Fruit fly (Drosophila melanogaster) whole organism, adult: ENCODE measurements around the gene CG10660.
A peak's percentile ranks its signal among the peaks of the same experiment; 100 is the strongest.

ENCODE experiments used
- CG1620 ChIP-seq: fragments of 200-800 bp; sonication (Bioruptor generic); optimal IDR thresholded peaks from 2 replicates; lab custom pipeline; 2016; ENCODE audit warnings: missing biosample characterization, missing genetic modification characterization
- kay ChIP-seq: fragments of 200-800 bp; sonication (Bioruptor generic); peaks from one replicate; lab custom pipeline; 2016; ENCODE audit warnings: missing biosample characterization, missing genetic modification characterization, borderline replicate concordance
- tj ChIP-seq: fragments of 200-800 bp; sonication (Bioruptor generic); optimal IDR thresholded peaks from 3 replicates; lab custom pipeline; 2017; ENCODE audit warnings: missing biosample characterization, mild to moderate bottlenecking, missing genetic modification characterization, moderate library complexity
- toe ChIP-seq: fragments of 200-800 bp; sonication (Bioruptor generic); optimal IDR thresholded peaks from 2 replicates; lab custom pipeline; 2016; ENCODE audit warnings: missing biosample characterization, missing genetic modification characterization

The CG10660 gene

dm6 chr3L:12444040-12444439 is 46.4 kb downstream of the CG10660 start:
- TF ChIP-seq kay (GFP tag; lab: Kevin White, UChicago) (peak; percentile 2), CG1620 (GFP tag; lab: Kevin White, UChicago) (no peak), tj (GFP tag; lab: Kevin White, UChicago) (no peak), toe (GFP tag; lab: Kevin White, UChicago) (no peak)

- TF ChIP-seq kay (GFP tag; lab: Kevin White, UChicago), result no peak
- TF ChIP-seq tj (GFP tag; lab: Kevin White, UChicago), result no peak
Observed at dm6 chr3L:12442593-12442992, 47.9 kb downstream of the CG10660 start.
